Worm (Caenorhabditis elegans) whole organism, L4 larva: Measurements from ENCODE around the gene srz-63.

Experiments used
- F10B5.3 ChIP-seq: sonication (generic microtip); optimal IDR thresholded peaks from 2 replicates; lab custom pipeline; 2016; ENCODE audit warnings: mild to moderate bottlenecking, missing genetic modification characterization, missing compliant biosample characterization
- attf-4 ChIP-seq: sonication (generic microtip); optimal IDR thresholded peaks from 3 replicates; lab custom pipeline; 2017; ENCODE audit warnings: missing biosample characterization, missing genetic modification characterization
- egl-27 ChIP-seq: sonication (generic microtip); optimal IDR thresholded peaks from 3 replicates; lab custom pipeline; 2017; ENCODE audit warnings: missing biosample characterization, missing genetic modification reagents, missing genetic modification characterization
- lir-3 ChIP-seq: sonication (generic microtip); optimal IDR thresholded peaks from 2 replicates; lab custom pipeline; 2016; ENCODE audit warnings: mild to moderate bottlenecking, missing genetic modification characterization, missing compliant biosample characterization
- mdl-1 ChIP-seq, 2 experiments: fragments of 150-350 bp in 1 of 2; sonication (generic microtip) in 1 of 2; optimal IDR thresholded peaks; 2 replicates each; lab custom pipeline; 2014 to 2017; ENCODE audit warnings: missing biosample characterization in 2 of 2, missing genetic modification characterization in 2 of 2
- nhr-76 ChIP-seq: fragments of 150-350 bp; optimal IDR thresholded peaks from 2 replicates; lab custom pipeline; 2014; ENCODE audit warnings: missing biosample characterization, missing genetic modification characterization
- php-3 ChIP-seq: fragments of 200-800 bp; sonication (Bioruptor generic); IDR thresholded peaks from 2 replicates; pipeline ENCODE4 v1.3.6; 2022; ENCODE audit warnings: missing genetic modification reagents, missing genetic modification characterization, missing compliant biosample characterization
- skn-1 ChIP-seq: fragments of 150-350 bp; optimal IDR thresholded peaks from 2 replicates; lab custom pipeline; 2014; ENCODE audit warnings: missing biosample characterization, missing genetic modification characterization
- spr-1 ChIP-seq: sonication (generic microtip); optimal IDR thresholded peaks from 2 replicates; lab custom pipeline; 2016; ENCODE audit warnings: mild to moderate bottlenecking, missing genetic modification characterization, missing compliant biosample characterization

- TF ChIP-seq mdl-1 (tag; optimal IDR thresholded peaks at IDR 0.05; lab: Kevin White, UChicago) (no peak), php-3 (no peak), egl-27 (tag; lab: Kevin White, UChicago) (no peak), nhr-76 (no peak), skn-1 (no peak), F10B5.3 (tag; lab: Kevin White, UChicago) (no peak), spr-1 (no peak), lir-3 (tag; lab: Kevin White, UChicago) (no peak), attf-4 (tag; lab: Kevin White, UChicago) (no peak)
Observed at ce11 chrII:1252259-1252658, 26.2 kb upstream of the srz-63 start, which contains the start of gene lin-42.
